Worm (Caenorhabditis elegans) whole organism, young adult: ENCODE results near the gene lrr-1.

ENCODE experiments used
- F23B12.7 ChIP-seq: sonication (generic microtip); optimal IDR thresholded peaks from 2 replicates; lab custom pipeline; 2017; ENCODE audit warnings: missing genetic modification characterization, mild to moderate bottlenecking, missing compliant biosample characterization, antibody characterized with exemption, moderate library complexity; ENCODE audit not compliant: insufficient read depth
- F52B5.7 ChIP-seq: sonication (generic microtip); optimal IDR thresholded peaks from 2 replicates; lab custom pipeline; 2016; ENCODE audit warnings: mild to moderate bottlenecking, missing genetic modification characterization, missing compliant biosample characterization
- attf-6 ChIP-seq: fragments of 200-800 bp; sonication (Bioruptor generic); IDR thresholded peaks from 2 replicates; pipeline ENCODE4 v1.3.6; 2022; ENCODE audit warnings: missing genetic modification reagents, missing genetic modification characterization, missing compliant biosample characterization
- egl-18 ChIP-seq: fragments of 200-800 bp; sonication (Bioruptor generic); IDR thresholded peaks from 2 replicates; pipeline ENCODE4 v1.3.6; 2022; ENCODE audit warnings: missing genetic modification reagents, missing genetic modification characterization, missing compliant biosample characterization

DNA sequence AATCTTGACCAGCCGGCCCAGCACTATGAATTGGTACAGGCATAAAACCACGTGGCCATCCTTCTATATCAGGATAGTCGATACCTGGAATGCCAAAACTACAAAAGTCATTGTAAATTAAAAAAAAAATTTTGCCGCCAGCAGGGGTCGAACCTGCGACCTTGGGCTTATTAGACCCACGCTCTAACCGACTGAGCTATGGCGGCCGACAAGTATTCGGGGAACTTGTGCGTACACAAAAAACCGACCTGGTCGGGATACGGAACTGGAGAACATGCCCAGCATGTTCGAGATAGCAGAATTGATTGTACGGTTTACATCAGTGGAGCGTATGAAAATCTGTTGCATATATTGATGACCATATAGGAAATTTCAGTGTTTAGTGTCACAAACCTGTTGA, 21.1 kb upstream of the lrr-1 start:
- TF ChIP-seq egl-18 (GFP tag; lab: Robert Waterston, UW) (no peak), F52B5.7 (tag; lab: Kevin White, UChicago) (no peak), attf-6 (GFP tag; lab: Robert Waterston, UW) (peak; percentile 62; the same call in 1 of the 2 replicates), F23B12.7 (peak; percentile 35)
